Worm (Caenorhabditis elegans): ENCODE results near the gene znf-782.

The znf-782 gene

DNA sequence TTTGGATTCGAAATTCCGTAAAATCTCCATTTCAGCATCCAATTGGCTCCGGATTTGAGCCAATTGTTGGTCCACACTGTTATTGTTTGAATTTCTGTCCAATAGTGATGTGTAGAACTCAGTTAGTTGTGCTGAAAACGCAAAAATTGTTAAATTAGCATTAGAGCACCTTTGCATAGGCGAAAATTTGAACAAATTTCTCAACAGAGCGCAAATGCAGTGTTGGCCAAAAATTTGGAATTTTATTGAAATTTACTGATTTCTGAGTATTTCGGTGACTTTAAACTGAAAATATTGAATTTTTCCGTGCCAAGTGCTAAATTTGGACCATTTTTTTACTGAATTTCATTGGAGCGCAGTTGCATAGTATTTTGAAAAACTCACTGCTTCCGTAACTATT, 26.8 kb downstream of the znf-782 start:
- TF ChIP-seq tbx-2 (tag; optimal IDR thresholded peaks at IDR 0.05) (no peak), unc-130 (tag; optimal IDR thresholded peaks at IDR 0.05) (no peak), sptf-1 (tag; optimal IDR thresholded peaks at IDR 0.05) (no peak), rnt-1 (tag; optimal IDR thresholded peaks at IDR 0.05) (no peak), egl-13 (tag; optimal IDR thresholded peaks at IDR 0.05) (no peak), ceh-90 (tag; optimal IDR thresholded peaks at IDR 0.05) (no peak), pax-3 (tag; optimal IDR thresholded peaks at IDR 0.05) (no peak), unc-30 (tag; optimal IDR thresholded peaks at IDR 0.05) (no peak), fkh-4 (tag; optimal IDR thresholded peaks at IDR 0.05; ENCODE audit: borderline replicate concordance) (no peak), nhr-71 (tag; optimal IDR thresholded peaks at IDR 0.05) (no peak), snpc-4 (tag; optimal IDR thresholded peaks at IDR 0.05) (no peak), pqm-1 (tag; optimal IDR thresholded peaks at IDR 0.05) (no peak), mdl-1 (tag; optimal IDR thresholded peaks at IDR 0.05) (no peak)

ce11 chrIV:1038516-1038915, 28.8 kb downstream of the znf-782 start:
- TF ChIP-seq zag-1 (tag; optimal IDR thresholded peaks at IDR 0.05): no peak
- TF ChIP-seq swsn-7 (tag; optimal IDR thresholded peaks at IDR 0.05): no peak
- no peak for TF ChIP-seq unc-86 (tag; optimal IDR thresholded peaks at IDR 0.05)
- TF ChIP-seq mef-2 (tag; optimal IDR thresholded peaks at IDR 0.05): no peak
- no peak for TF ChIP-seq skn-1 (tag; optimal IDR thresholded peaks at IDR 0.05)
- TF ChIP-seq sup-37 (GFP tag; optimal IDR thresholded peaks at IDR 0.05): no peak
- TF ChIP-seq nhr-11 (tag; optimal IDR thresholded peaks at IDR 0.05): no peak
- TF ChIP-seq lin-14 (GFP tag; optimal IDR thresholded peaks at IDR 0.05): no peak
- TF ChIP-seq pag-3 (tag; optimal IDR thresholded peaks at IDR 0.05; ENCODE audit: borderline replicate concordance, insufficient read depth): no peak
- no peak for TF ChIP-seq tbx-2 (tag; optimal IDR thresholded peaks at IDR 0.05)
- no peak for TF ChIP-seq grh-1 (GFP tag; IDR thresholded peaks at IDR 0.05)
- TF ChIP-seq ceh-8 (GFP tag; optimal IDR thresholded peaks at IDR 0.05): no peak
- no peak for TF ChIP-seq lin-35 (GFP tag; optimal IDR thresholded peaks at IDR 0.05)
- no peak for TF ChIP-seq nhr-47 (tag; optimal IDR thresholded peaks at IDR 0.05)
- no peak for TF ChIP-seq nhr-76 (tag; optimal IDR thresholded peaks at IDR 0.05)
- TF ChIP-seq ceh-82 (tag; optimal IDR thresholded peaks at IDR 0.05): no peak
- TF ChIP-seq ceh-88 (GFP tag; IDR thresholded peaks at IDR 0.05): no peak
- no peak for TF ChIP-seq nhr-237 (tag; optimal IDR thresholded peaks at IDR 0.05)
- TF ChIP-seq hpl-2 (GFP tag; optimal IDR thresholded peaks at IDR 0.05): no peak
- no peak for TF ChIP-seq zip-4 (GFP tag; optimal IDR thresholded peaks at IDR 0.05)

ce11 chrIV:1035108-1035507, 32.2 kb downstream of the znf-782 start:
- TF ChIP-seq unc-130 (tag; optimal IDR thresholded peaks at IDR 0.05): peak; percentile 4
- no peak for TF ChIP-seq egl-27 (tag; optimal IDR thresholded peaks at IDR 0.05)
- no peak for TF ChIP-seq swsn-7 (tag; optimal IDR thresholded peaks at IDR 0.05)
- no peak for TF ChIP-seq tlp-1 (tag; optimal IDR thresholded peaks at IDR 0.05)
- no peak for TF ChIP-seq ceh-90 (tag; optimal IDR thresholded peaks at IDR 0.05)
- peak; percentile 31 for TF ChIP-seq elt-2 (tag; optimal IDR thresholded peaks at IDR 0.05)
- no peak for TF ChIP-seq hlh-4 (tag; optimal IDR thresholded peaks at IDR 0.05)
- no peak for TF ChIP-seq efl-3 (GFP tag; optimal IDR thresholded peaks at IDR 0.05)
- TF ChIP-seq tbx-2 (tag; optimal IDR thresholded peaks at IDR 0.05): no peak
- no peak for TF ChIP-seq aha-1 (tag; optimal IDR thresholded peaks at IDR 0.05)
- no peak for TF ChIP-seq ztf-4 (tag; optimal IDR thresholded peaks at IDR 0.05)
- TF ChIP-seq hpl-2 (GFP tag; optimal IDR thresholded peaks at IDR 0.05): no peak
- TF ChIP-seq dpl-1 (GFP tag; optimal IDR thresholded peaks at IDR 0.05): peak in 1 of 3 experiments; percentile 4
- TF ChIP-seq hlh-17 (GFP tag; optimal IDR thresholded peaks at IDR 0.05; ENCODE audit: borderline replicate concordance): no peak
- TF ChIP-seq ets-5 (GFP tag; IDR thresholded peaks at IDR 0.05): no peak
- TF ChIP-seq snpc-4 (tag; optimal IDR thresholded peaks at IDR 0.05): no peak
- peak in 3 of 6 experiments; percentile 10 to 68 (median 46) for TF ChIP-seq elt-3 (tag; optimal IDR thresholded peaks at IDR 0.05)
- TF ChIP-seq lin-15B (tag; optimal IDR thresholded peaks at IDR 0.05): no peak
- TF ChIP-seq nhr-90 (tag; optimal IDR thresholded peaks at IDR 0.05; ENCODE audit: poor library complexity): no peak
- TF ChIP-seq nhr-85 (tag): no peak
- no peak for TF ChIP-seq nhr-28 (tag; optimal IDR thresholded peaks at IDR 0.05)
- no peak for TF ChIP-seq sox-4 (tag; optimal IDR thresholded peaks at IDR 0.05)
- TF ChIP-seq lin-13 (GFP tag; optimal IDR thresholded peaks at IDR 0.05): no peak
- TF ChIP-seq mef-2 (tag; optimal IDR thresholded peaks at IDR 0.05): no peak
- no peak for TF ChIP-seq ceh-8 (GFP tag; optimal IDR thresholded peaks at IDR 0.05)
- peak; percentile 16 for TF ChIP-seq skn-1 (tag; optimal IDR thresholded peaks at IDR 0.05)
- no peak for TF ChIP-seq snu-23 (GFP tag; optimal IDR thresholded peaks at IDR 0.05)

Measured in whole organism, L1 larva.